Worm (Caenorhabditis elegans) whole organism, mixed stage, embryonic: ENCODE measurements around the gene F22H10.11.

ENCODE experiments used
- blmp-1 ChIP-seq: fragments of 150-350 bp; optimal IDR thresholded peaks from 2 replicates; lab custom pipeline; 2014; ENCODE audit warnings: missing biosample characterization, missing genetic modification characterization
- ceh-43 ChIP-seq: fragments of 200-800 bp; sonication (Bioruptor generic); optimal IDR thresholded peaks from 2 replicates; lab custom pipeline; 2018; ENCODE audit warnings: mild to moderate bottlenecking, missing genetic modification characterization, moderate library complexity, missing compliant biosample characterization
- ceh-83 ChIP-seq: fragments of 200-800 bp; sonication (Bioruptor generic); optimal IDR thresholded peaks from 2 replicates; lab custom pipeline; 2018; ENCODE audit warnings: mild to moderate bottlenecking, missing genetic modification characterization, missing compliant biosample characterization
- ces-1 ChIP-seq: fragments of 150-350 bp; optimal IDR thresholded peaks from 2 replicates; lab custom pipeline; 2014; ENCODE audit warnings: missing biosample characterization, missing genetic modification reagents, missing genetic modification characterization
- cnd-1 ChIP-seq: fragments of 200-800 bp; sonication (Bioruptor generic); optimal IDR thresholded peaks from 2 replicates; lab custom pipeline; 2018; ENCODE audit warnings: mild to moderate bottlenecking, missing genetic modification characterization, missing compliant biosample characterization
- drap-1 ChIP-seq: fragments of 200-800 bp; sonication (Bioruptor generic); optimal IDR thresholded peaks from 3 replicates; lab custom pipeline; 2018; ENCODE audit warnings: mild to moderate bottlenecking, missing genetic modification characterization, missing compliant biosample characterization
- elt-1 ChIP-seq: sonication (generic microtip); optimal IDR thresholded peaks from 2 replicates; lab custom pipeline; 2017; ENCODE audit warnings: missing genetic modification characterization, mild to moderate bottlenecking, missing compliant biosample characterization, antibody characterized with exemption, moderate library complexity, borderline replicate concordance; ENCODE audit not compliant: insufficient read depth
- elt-3 ChIP-seq: fragments of 150-350 bp; optimal IDR thresholded peaks from 2 replicates; lab custom pipeline; 2014; ENCODE audit warnings: missing biosample characterization, missing genetic modification characterization
- flh-1 ChIP-seq: fragments of 200-800 bp; sonication (Bioruptor generic); optimal IDR thresholded peaks from 2 replicates; lab custom pipeline; 2018; ENCODE audit warnings: mild to moderate bottlenecking, missing genetic modification characterization, moderate library complexity, missing compliant biosample characterization
- ham-2 ChIP-seq: fragments of 200-800 bp; sonication (Bioruptor generic); optimal IDR thresholded peaks from 2 replicates; lab custom pipeline; 2018; ENCODE audit warnings: mild to moderate bottlenecking, missing genetic modification characterization, missing compliant biosample characterization
- hlh-1 ChIP-seq: fragments of 150-350 bp; optimal IDR thresholded peaks from 2 replicates; lab custom pipeline; 2014; ENCODE audit warnings: missing biosample characterization, missing genetic modification reagents, missing genetic modification characterization
- lin-32 ChIP-seq: fragments of 200-800 bp; sonication (Bioruptor generic); optimal IDR thresholded peaks from 2 replicates; lab custom pipeline; 2018; ENCODE audit warnings: mild to moderate bottlenecking, missing genetic modification characterization, missing compliant biosample characterization
- lsy-2 ChIP-seq: fragments of 150-350 bp; optimal IDR thresholded peaks from 2 replicates; lab custom pipeline; 2014; ENCODE audit warnings: missing biosample characterization, missing genetic modification characterization
- mab-5 ChIP-seq: fragments of 150-350 bp; optimal IDR thresholded peaks from 2 replicates; lab custom pipeline; 2014; ENCODE audit warnings: missing biosample characterization, missing genetic modification characterization
- mep-1 ChIP-seq: fragments of 150-350 bp; optimal IDR thresholded peaks from 2 replicates; lab custom pipeline; 2017; ENCODE audit warnings: missing biosample characterization, missing genetic modification reagents, missing genetic modification characterization, inconsistent platforms
- mls-2 ChIP-seq: sonication (generic microtip); optimal IDR thresholded peaks from 2 replicates; lab custom pipeline; 2016; ENCODE audit warnings: mild to moderate bottlenecking, missing genetic modification characterization, moderate library complexity, missing compliant biosample characterization
- nhr-12 ChIP-seq: fragments of 150-350 bp; optimal IDR thresholded peaks from 2 replicates; lab custom pipeline; 2014; ENCODE audit warnings: missing biosample characterization, missing genetic modification characterization
- nhr-2 ChIP-seq: fragments of 150-350 bp; optimal IDR thresholded peaks from 2 replicates; lab custom pipeline; 2014; ENCODE audit warnings: missing biosample characterization, missing genetic modification characterization
- nhr-28 ChIP-seq: fragments of 150-350 bp; optimal IDR thresholded peaks from 2 replicates; lab custom pipeline; 2014; ENCODE audit warnings: missing biosample characterization, missing genetic modification characterization
- nhr-76 ChIP-seq: sonication (generic microtip); optimal IDR thresholded peaks from 2 replicates; lab custom pipeline; 2017; ENCODE audit warnings: missing biosample characterization, missing genetic modification characterization
- pha-4 ChIP-seq: fragments of 150-350 bp; optimal IDR thresholded peaks from 2 replicates; lab custom pipeline; 2018; ENCODE audit warnings: missing biosample characterization, missing genetic modification reagents, missing genetic modification characterization
- sem-2 ChIP-seq: fragments of 200-800 bp; sonication (Bioruptor generic); optimal IDR thresholded peaks from 2 replicates; lab custom pipeline; 2018; ENCODE audit warnings: mild to moderate bottlenecking, missing genetic modification characterization, missing compliant biosample characterization
- snpc-4 ChIP-seq: fragments of 150-350 bp; optimal IDR thresholded peaks from 2 replicates; lab custom pipeline; 2014; ENCODE audit warnings: missing biosample characterization, missing genetic modification characterization
- sptf-1 ChIP-seq: sonication (generic microtip); optimal IDR thresholded peaks from 2 replicates; lab custom pipeline; 2017; ENCODE audit warnings: mild to moderate bottlenecking, missing genetic modification characterization, moderate library complexity, missing compliant biosample characterization
- tbx-8 ChIP-seq: fragments of 200-800 bp; sonication (Bioruptor generic); optimal IDR thresholded peaks from 2 replicates; lab custom pipeline; 2018; ENCODE audit warnings: mild to moderate bottlenecking, missing genetic modification characterization, moderate library complexity, missing compliant biosample characterization
- unc-39 ChIP-seq: fragments of 150-350 bp; optimal IDR thresholded peaks from 2 replicates; lab custom pipeline; 2014; ENCODE audit warnings: missing biosample characterization, missing genetic modification characterization
- unc-62 ChIP-seq: fragments of 150-350 bp; optimal IDR thresholded peaks from 2 replicates; lab custom pipeline; 2014; ENCODE audit warnings: missing biosample characterization, missing genetic modification reagents, missing genetic modification characterization
- zip-8 ChIP-seq: fragments of 150-350 bp; optimal IDR thresholded peaks from 2 replicates; lab custom pipeline; 2014; ENCODE audit warnings: missing biosample characterization, missing genetic modification characterization
- ztf-11 ChIP-seq: fragments of 150-350 bp; optimal IDR thresholded peaks from 2 replicates; lab custom pipeline; 2014; ENCODE audit warnings: missing biosample characterization, missing genetic modification characterization

The F22H10.11 gene

ce11 chrX:16678097-16678496 is 9.7 kb downstream of the F22H10.11 start:
- TF ChIP-seq unc-62 (GFP tag; lab: Kevin White, UChicago), result no peak
- no peak for TF ChIP-seq elt-1
- TF ChIP-seq nhr-12 (tag; lab: Kevin White, UChicago), result no peak
- no peak for TF ChIP-seq sptf-1
- TF ChIP-seq nhr-28 (tag; lab: Kevin White, UChicago), result no peak
- TF ChIP-seq mep-1, result no peak
- no peak for TF ChIP-seq nhr-76
- no peak for TF ChIP-seq pha-4

DNA sequence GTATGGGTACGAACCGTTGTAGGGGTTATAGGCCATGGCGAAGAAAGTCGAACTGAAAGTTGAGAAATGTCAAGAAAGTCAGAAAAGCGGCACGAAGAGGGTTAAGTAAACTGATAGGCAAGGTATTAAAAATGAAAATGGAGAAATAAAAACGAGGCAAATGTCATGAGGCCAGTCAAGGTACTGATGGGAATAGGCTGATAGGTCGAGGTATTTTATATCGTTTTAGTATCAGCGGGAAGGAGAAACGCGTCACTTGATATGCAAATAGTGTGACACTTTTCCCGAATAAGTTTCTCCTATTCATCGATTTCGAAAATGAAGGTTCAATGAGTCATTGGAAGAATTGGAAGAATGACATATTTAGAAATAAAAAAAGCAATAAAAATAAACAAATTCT is 10.2 kb downstream of the F22H10.11 start, which contains the start of gene F22H10.3:
Gene F22H10.3 (minus strand): TSS at position 36 of the 400 bp plus-strand sequence.
- no peak for TF ChIP-seq pha-4

DNA sequence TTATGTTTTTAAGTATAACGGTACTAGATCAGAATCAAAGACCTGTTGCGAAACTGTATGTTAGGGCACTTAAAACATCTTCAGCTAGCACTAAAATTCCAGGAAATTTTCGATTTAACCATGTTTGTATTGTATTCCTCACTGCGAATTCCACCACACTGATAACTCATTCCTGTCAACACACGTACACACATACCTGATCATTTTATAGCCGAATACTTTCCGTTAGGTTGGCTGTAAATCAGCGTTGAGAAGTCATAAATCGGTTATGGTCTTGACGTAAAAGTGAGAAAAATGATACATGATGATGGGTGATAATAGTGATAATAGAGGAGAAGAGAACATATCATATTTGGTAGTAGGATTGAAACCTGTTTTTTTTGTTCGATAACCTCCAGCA is 12.1 kb downstream of the F22H10.11 start:
- TF ChIP-seq unc-39 (no peak), unc-62 (GFP tag; lab: Kevin White, UChicago) (no peak), sptf-1 (no peak), pha-4 (no peak), ztf-11 (tag; lab: Kevin White, UChicago) (no peak), drap-1 (GFP tag; lab: Kevin White, UChicago) (no peak), mab-5 (tag; lab: Kevin White, UChicago) (no peak), lsy-2 (tag; lab: Kevin White, UChicago) (no peak), blmp-1 (no peak)
- TF ChIP-seq, all 35 proteins: peak for 0

DNA sequence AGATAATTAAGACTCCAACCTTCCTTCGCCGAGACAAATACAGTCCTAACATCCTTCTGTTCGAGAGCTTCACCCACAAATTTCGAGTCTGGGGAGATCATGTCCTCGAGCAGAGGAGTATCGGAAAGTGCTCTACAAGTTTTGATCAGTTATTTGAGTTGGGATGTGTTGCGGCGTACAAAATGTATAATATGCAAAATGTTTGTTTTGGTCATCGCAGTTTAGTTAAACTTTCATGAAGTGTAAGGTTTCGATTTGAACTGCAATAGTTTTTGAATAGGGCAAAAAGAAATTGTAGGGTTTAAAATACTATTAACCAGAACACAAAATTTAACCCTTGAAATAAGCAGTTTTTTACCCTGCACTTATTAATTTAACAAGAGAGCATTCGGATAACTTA is 13.2 kb downstream of the F22H10.11 start, which contains the start of gene tag-343:
Gene tag-343 (minus strand): TSS at position 101 of the 400 bp plus-strand sequence.
- no peak for TF ChIP-seq snpc-4 (tag; lab: Kevin White, UChicago)
- TF ChIP-seq nhr-28 (tag; lab: Kevin White, UChicago), result no peak
- no peak for TF ChIP-seq blmp-1
- no peak for TF ChIP-seq elt-3
- no peak for TF ChIP-seq ham-2 (GFP tag; lab: Kevin White, UChicago)
- no peak for TF ChIP-seq sem-2 (GFP tag; lab: Kevin White, UChicago)
- no peak for TF ChIP-seq ces-1 (GFP tag; lab: Kevin White, UChicago)
- TF ChIP-seq mab-5 (tag; lab: Kevin White, UChicago), result no peak
- no peak for TF ChIP-seq nhr-76
- no peak for TF ChIP-seq ceh-83 (GFP tag; lab: Kevin White, UChicago)
- TF ChIP-seq mls-2 (tag; lab: Kevin White, UChicago), result no peak
- TF ChIP-seq lin-32 (GFP tag; lab: Kevin White, UChicago), result no peak
- TF ChIP-seq, all 35 proteins: peak for 0

DNA sequence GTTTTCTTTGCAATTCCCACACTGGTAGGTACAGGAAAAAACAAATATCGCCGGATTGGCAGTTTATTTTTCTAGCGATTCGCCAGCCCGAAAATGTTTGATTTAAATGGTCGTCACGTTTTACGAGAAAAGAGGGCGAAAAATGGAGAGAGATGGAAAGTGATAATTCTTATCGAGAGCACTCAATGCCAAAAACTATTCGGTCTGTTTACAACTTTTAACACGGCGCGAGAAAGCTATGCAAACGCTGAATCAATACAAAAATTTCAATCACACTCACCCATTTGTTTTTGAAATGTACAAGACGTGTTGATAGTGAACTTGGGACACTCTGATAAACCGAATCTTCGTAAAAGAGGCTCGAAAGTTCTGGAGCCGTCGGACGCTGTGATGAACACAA is 15.2 kb downstream of the F22H10.11 start:
- TF ChIP-seq zip-8 (tag; lab: Kevin White, UChicago) (no peak), ztf-11 (tag; lab: Kevin White, UChicago) (no peak)
- TF ChIP-seq, all 35 proteins: peak for 0

DNA sequence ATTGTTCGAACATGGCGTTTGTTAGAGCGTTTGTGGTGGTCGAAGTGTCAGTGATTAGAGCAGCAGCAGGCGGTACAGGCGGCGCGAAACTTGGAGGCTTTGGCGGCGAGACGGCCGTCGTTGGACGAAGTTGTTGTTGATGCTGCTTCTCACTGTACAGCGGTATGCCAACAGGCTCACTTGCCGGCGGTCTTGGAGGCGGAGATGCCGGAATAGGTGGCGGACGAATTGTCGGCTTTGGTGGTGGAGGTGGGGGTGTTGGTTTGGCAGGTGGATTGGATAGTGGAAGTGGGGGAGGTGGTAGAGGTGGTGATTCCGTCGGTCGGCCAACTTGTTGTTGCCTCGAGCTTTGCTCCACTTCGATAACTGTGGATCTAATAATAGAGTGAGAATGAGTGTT is 16.6 kb downstream of the F22H10.11 start:
- TF ChIP-seq sptf-1 (peak; percentile 18), ceh-43 (GFP tag; lab: Kevin White, UChicago) (no peak)
- TF ChIP-seq, all 35 proteins: peak for 1

DNA sequence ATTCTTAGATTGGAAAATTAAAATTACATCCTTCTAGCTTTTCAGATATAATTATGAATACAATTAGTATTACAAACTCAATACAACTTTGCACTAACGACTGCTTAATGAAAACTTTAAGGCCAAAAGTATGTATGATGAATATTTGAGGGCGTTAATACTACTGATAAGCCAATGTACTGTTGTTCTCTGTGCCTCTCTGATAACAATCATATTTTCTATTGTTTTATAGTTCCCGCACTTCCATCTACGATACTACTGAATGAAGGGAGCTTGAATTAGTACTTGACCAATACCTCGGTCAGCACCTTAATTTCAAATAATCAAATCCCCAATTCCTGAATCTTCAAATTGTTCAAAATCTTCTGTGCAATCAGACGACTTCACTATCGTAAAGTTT is 18.7 kb downstream of the F22H10.11 start:
- TF ChIP-seq ceh-43 (GFP tag; lab: Kevin White, UChicago), result no peak
- TF ChIP-seq hlh-1 (tag; lab: Kevin White, UChicago), result no peak
- TF ChIP-seq flh-1 (GFP tag; lab: Kevin White, UChicago), result no peak
- no peak for TF ChIP-seq unc-62 (GFP tag; lab: Kevin White, UChicago)
- TF ChIP-seq lin-32 (GFP tag; lab: Kevin White, UChicago), result no peak
- no peak for TF ChIP-seq mab-5 (tag; lab: Kevin White, UChicago)
- TF ChIP-seq nhr-2 (tag; lab: Kevin White, UChicago), result no peak
- no peak for TF ChIP-seq ztf-11 (tag; lab: Kevin White, UChicago)
- no peak for TF ChIP-seq mep-1
- TF ChIP-seq tbx-8 (GFP tag; lab: Kevin White, UChicago), result no peak
- TF ChIP-seq nhr-12 (tag; lab: Kevin White, UChicago), result no peak
- no peak for TF ChIP-seq ham-2 (GFP tag; lab: Kevin White, UChicago)
- no peak for TF ChIP-seq cnd-1 (tag; lab: Kevin White, UChicago)
- no peak for TF ChIP-seq ceh-83 (GFP tag; lab: Kevin White, UChicago)
